Fruit fly (Drosophila melanogaster) whole organism, wandering third instar larva: ENCODE results near the gene CG17272.

ENCODE experiments used
- GATAd ChIP-seq: sonication (Bioruptor generic); optimal IDR thresholded peaks from 2 replicates; lab custom pipeline; 2016; ENCODE audit warnings: missing biosample characterization, missing genetic modification characterization
- HLH106 ChIP-seq: fragments of 200-800 bp; optimal IDR thresholded peaks from 3 replicates; lab custom pipeline; 2019; ENCODE audit warnings: missing biosample characterization, mild to moderate bottlenecking, missing genetic modification characterization, moderate library complexity
- Hr78 ChIP-seq: fragments of >200 bp; optimal IDR thresholded peaks from 2 replicates; lab custom pipeline; 2017; ENCODE audit warnings: missing biosample characterization, missing genetic modification characterization
- Myc ChIP-seq: fragments of >200 bp; optimal IDR thresholded peaks from 2 replicates; lab custom pipeline; 2017
- Vsx2 ChIP-seq: fragments of 200-300, 225-300 bp; sonication (Bioruptor generic); optimal IDR thresholded peaks from 2 replicates; lab custom pipeline; 2018; ENCODE audit warnings: missing biosample characterization, missing genetic modification characterization; ENCODE audit not compliant: partially characterized antibody
- br ChIP-seq: fragments of 200-800 bp; sonication (Bioruptor generic); optimal IDR thresholded peaks from 2 replicates; lab custom pipeline; 2016; ENCODE audit warnings: missing biosample characterization, missing genetic modification characterization
- fru ChIP-seq: fragments of 200-800 bp; sonication (Bioruptor generic); optimal IDR thresholded peaks from 3 replicates; lab custom pipeline; 2016; ENCODE audit warnings: missing biosample characterization, mild to moderate bottlenecking, missing genetic modification characterization
- h ChIP-seq: fragments of 200-800 bp; sonication (Bioruptor generic); optimal IDR thresholded peaks from 3 replicates; lab custom pipeline; 2016; ENCODE audit warnings: missing biosample characterization, mild to moderate bottlenecking, missing genetic modification characterization
- jim ChIP-seq: fragments of 175-275, 200-325 bp; sonication (Bioruptor generic); optimal IDR thresholded peaks from 2 replicates; lab custom pipeline; 2016; ENCODE audit warnings: missing biosample characterization, mild to moderate bottlenecking, missing genetic modification characterization
- lola ChIP-seq: fragments of >200 bp; optimal IDR thresholded peaks from 2 replicates; lab custom pipeline; 2017; ENCODE audit warnings: missing biosample characterization, missing genetic modification characterization
- rgr ChIP-seq: fragments of 200-800 bp; sonication (Bioruptor generic); optimal IDR thresholded peaks from 3 replicates; lab custom pipeline; 2016; ENCODE audit warnings: missing biosample characterization, mild to moderate bottlenecking, missing genetic modification characterization
- woc ChIP-seq: sonication (Bioruptor generic); optimal IDR thresholded peaks from 2 replicates; lab custom pipeline; 2016; ENCODE audit warnings: missing biosample characterization, mild to moderate bottlenecking, missing genetic modification characterization

dm6 chr3R:20833664-20834063 is 9.6 kb upstream of the CG17272 start:
- TF ChIP-seq h (no peak), Myc (lab: Kevin White, UChicago) (no peak), lola (GFP tag; lab: Kevin White, UChicago) (no peak), Hr78 (no peak), br (GFP tag; lab: Kevin White, UChicago) (no peak), HLH106 (tag; lab: Kevin White, UChicago) (no peak), woc (GFP tag; lab: Kevin White, UChicago) (no peak), fru (GFP tag; lab: Kevin White, UChicago) (no peak), Vsx2 (no peak), jim (GFP tag; lab: Kevin White, UChicago) (no peak), GATAd (GFP tag; lab: Kevin White, UChicago) (no peak), rgr (GFP tag; lab: Kevin White, UChicago) (no peak)
